Worm (Caenorhabditis elegans) whole organism, L1 larva: Measurements from ENCODE around the gene eif-2Bepsilon.

Experiments
- C04F5.9 ChIP-seq: sonication (generic microtip); optimal IDR thresholded peaks from 2 replicates; lab custom pipeline; 2016; ENCODE audit warnings: missing genetic modification characterization, missing compliant biosample characterization
- C16A3.4 ChIP-seq: fragments of 150-350 bp; optimal IDR thresholded peaks from 2 replicates; lab custom pipeline; 2014; ENCODE audit warnings: missing biosample characterization, missing genetic modification characterization
- C34B4.2 ChIP-seq: sonication (generic microtip); optimal IDR thresholded peaks from 2 replicates; lab custom pipeline; 2017; ENCODE audit warnings: mild to moderate bottlenecking, missing genetic modification characterization, missing compliant biosample characterization
- Y116A8C.19 ChIP-seq: sonication (generic microtip); optimal IDR thresholded peaks from 2 replicates; lab custom pipeline; 2016; ENCODE audit warnings: missing compliant biosample characterization, missing genetic modification characterization, borderline replicate concordance
- aha-1 ChIP-seq: fragments of 150-350 bp; optimal IDR thresholded peaks from 2 replicates; lab custom pipeline; 2014; ENCODE audit warnings: missing biosample characterization, missing genetic modification characterization
- alr-1 ChIP-seq: fragments of 200-800 bp; sonication (Bioruptor generic); optimal IDR thresholded peaks from 2 replicates; lab custom pipeline; 2018; ENCODE audit warnings: borderline replicate concordance, mild to moderate bottlenecking, missing genetic modification characterization, missing compliant biosample characterization
- aly-2 ChIP-seq: fragments of 150-350 bp; optimal IDR thresholded peaks from 2 replicates; lab custom pipeline; 2014; ENCODE audit warnings: missing biosample characterization, missing genetic modification characterization
- ama-1 ChIP-seq: fragments of 150-350 bp; optimal IDR thresholded peaks from 2 replicates; lab custom pipeline; 2014
- blmp-1 ChIP-seq: fragments of 150-350 bp; optimal IDR thresholded peaks from 2 replicates; lab custom pipeline; 2014; ENCODE audit warnings: missing biosample characterization, missing genetic modification characterization
- ceh-8 ChIP-seq: fragments of 200-800 bp; sonication (Bioruptor generic); optimal IDR thresholded peaks from 2 replicates; lab custom pipeline; 2018; ENCODE audit warnings: mild to moderate bottlenecking, missing genetic modification characterization, moderate library complexity, missing compliant biosample characterization
- ceh-88 ChIP-seq: fragments of 200-800 bp; sonication (Bioruptor generic); IDR thresholded peaks from 2 replicates; pipeline ENCODE4 v1.3.6; 2022; ENCODE audit warnings: missing genetic modification characterization, missing compliant biosample characterization
- ceh-90 ChIP-seq: sonication (generic microtip); optimal IDR thresholded peaks from 2 replicates; lab custom pipeline; 2016; ENCODE audit warnings: missing genetic modification characterization, missing compliant biosample characterization
- ces-1 ChIP-seq: fragments of 150-350 bp; optimal IDR thresholded peaks from 2 replicates; lab custom pipeline; 2014; ENCODE audit warnings: missing biosample characterization, missing genetic modification reagents, missing genetic modification characterization
- dpl-1 ChIP-seq, 3 experiments: fragments of 150-350 bp in 2 of 3; sonication (generic microtip) in 1 of 3; optimal IDR thresholded peaks; 2 replicates each; lab custom pipeline; 2014 to 2017; ENCODE audit warnings: missing biosample characterization in 3 of 3, missing genetic modification characterization in 3 of 3, missing genetic modification reagents in 3 of 3
- elt-3 ChIP-seq, 6 experiments: fragments of 150-350 bp in 1 of 6; sonication (generic microtip); optimal IDR thresholded peaks; 2 replicates each; lab custom pipeline; 2017 to 2018; ENCODE audit warnings: missing biosample characterization in 6 of 6, missing genetic modification characterization in 6 of 6, inconsistent platforms in 1 of 6
- ets-5 ChIP-seq: fragments of 200-800 bp; sonication (Bioruptor generic); IDR thresholded peaks from 2 replicates; pipeline ENCODE4 v1.3.6; 2022; ENCODE audit warnings: missing genetic modification characterization, missing compliant biosample characterization
- fkh-4 ChIP-seq: sonication (generic microtip); optimal IDR thresholded peaks from 2 replicates; lab custom pipeline; 2016; ENCODE audit warnings: missing compliant biosample characterization, missing genetic modification characterization, borderline replicate concordance
- fos-1 ChIP-seq: fragments of 150-350 bp; optimal IDR thresholded peaks from 2 replicates; lab custom pipeline; 2014; ENCODE audit warnings: missing biosample characterization, missing genetic modification characterization
- grh-1 ChIP-seq: fragments of 200-800 bp; sonication (Bioruptor generic); IDR thresholded peaks from 2 replicates; pipeline ENCODE4 v1.3.6; 2022; ENCODE audit warnings: missing genetic modification reagents, missing genetic modification characterization, missing compliant biosample characterization
- hlh-17 ChIP-seq: fragments of 200-800 bp; sonication (Bioruptor generic); optimal IDR thresholded peaks from 2 replicates; lab custom pipeline; 2018; ENCODE audit warnings: missing genetic modification characterization, mild to moderate bottlenecking, missing compliant biosample characterization, moderate library complexity, borderline replicate concordance
- hlh-4 ChIP-seq: sonication (generic microtip); optimal IDR thresholded peaks from 2 replicates; lab custom pipeline; 2016; ENCODE audit warnings: mild to moderate bottlenecking, missing genetic modification characterization, missing compliant biosample characterization
- hpl-2 ChIP-seq: fragments of 150-350 bp; optimal IDR thresholded peaks from 2 replicates; lab custom pipeline; 2014; ENCODE audit warnings: missing biosample characterization, missing genetic modification reagents, missing genetic modification characterization
- irx-1 ChIP-seq: sonication (generic microtip); optimal IDR thresholded peaks from 2 replicates; lab custom pipeline; 2016; ENCODE audit warnings: missing genetic modification characterization, missing compliant biosample characterization
- isw-1 ChIP-seq: fragments of 200-800 bp; sonication (Bioruptor generic); IDR thresholded peaks from 2 replicates; pipeline ENCODE4 v1.3.6; 2022; ENCODE audit warnings: missing genetic modification characterization, missing compliant biosample characterization
- jun-1 ChIP-seq: fragments of 150-350 bp; optimal IDR thresholded peaks from 2 replicates; lab custom pipeline; 2014; ENCODE audit warnings: missing biosample characterization, missing genetic modification reagents, missing genetic modification characterization
- lin-13 ChIP-seq: fragments of 150-350 bp; optimal IDR thresholded peaks from 2 replicates; lab custom pipeline; 2014; ENCODE audit warnings: missing biosample characterization, missing genetic modification reagents, missing genetic modification characterization
- lin-15B ChIP-seq: fragments of 150-350 bp; sonication (generic microtip); optimal IDR thresholded peaks from 3 replicates; lab custom pipeline; 2014; ENCODE audit warnings: missing biosample characterization, missing genetic modification characterization
- lin-39 ChIP-seq: fragments of 150-350 bp; optimal IDR thresholded peaks from 2 replicates; lab custom pipeline; 2014; ENCODE audit warnings: missing biosample characterization, missing genetic modification reagents, missing genetic modification characterization
- lir-3 ChIP-seq: sonication (generic microtip); optimal IDR thresholded peaks from 2 replicates; lab custom pipeline; 2016; ENCODE audit warnings: mild to moderate bottlenecking, missing genetic modification characterization, moderate library complexity, missing compliant biosample characterization; ENCODE audit not compliant: poor library complexity
- mab-9 ChIP-seq: fragments of 200-800 bp; sonication (Bioruptor generic); IDR thresholded peaks from 2 replicates; pipeline ENCODE4 v1.3.6; 2022; ENCODE audit warnings: missing genetic modification reagents, missing genetic modification characterization, missing compliant biosample characterization
- mdl-1 ChIP-seq, 2 experiments: fragments of 150-350 bp; optimal IDR thresholded peaks; 2 replicates each; lab custom pipeline; 2014 to 2017; ENCODE audit warnings: missing biosample characterization in 2 of 2, missing genetic modification characterization in 2 of 2, inconsistent platforms in 1 of 2
- mef-2 ChIP-seq: fragments of 150-350 bp; optimal IDR thresholded peaks from 2 replicates; lab custom pipeline; 2014; ENCODE audit warnings: missing biosample characterization, missing genetic modification characterization
- mep-1 ChIP-seq: fragments of 150-350 bp; optimal IDR thresholded peaks from 2 replicates; lab custom pipeline; 2014; ENCODE audit warnings: missing biosample characterization, missing genetic modification characterization
- nhr-237 ChIP-seq: fragments of 150-350 bp; optimal IDR thresholded peaks from 2 replicates; lab custom pipeline; 2014; ENCODE audit warnings: missing biosample characterization, missing genetic modification characterization
- nhr-28 ChIP-seq: fragments of 150-350 bp; optimal IDR thresholded peaks from 2 replicates; lab custom pipeline; 2014; ENCODE audit warnings: missing biosample characterization, missing genetic modification characterization
- nhr-47 ChIP-seq: sonication (generic microtip); optimal IDR thresholded peaks from 2 replicates; lab custom pipeline; 2016; ENCODE audit warnings: mild to moderate bottlenecking, missing genetic modification characterization, moderate library complexity, missing compliant biosample characterization
- nhr-71 ChIP-seq: sonication (generic microtip); optimal IDR thresholded peaks from 2 replicates; lab custom pipeline; 2016; ENCODE audit warnings: mild to moderate bottlenecking, missing genetic modification characterization, moderate library complexity, missing compliant biosample characterization
- nhr-77 ChIP-seq: fragments of 150-350 bp; optimal IDR thresholded peaks from 2 replicates; lab custom pipeline; 2014; ENCODE audit warnings: missing biosample characterization, missing genetic modification characterization
- nhr-85 ChIP-seq: sonication (generic microtip); peaks from one replicate; lab custom pipeline; 2016; ENCODE audit warnings: missing genetic modification characterization, inconsistent platforms, missing compliant biosample characterization
- nhr-90 ChIP-seq: sonication (generic microtip); optimal IDR thresholded peaks from 2 replicates; lab custom pipeline; 2016; ENCODE audit warnings: mild to moderate bottlenecking, missing genetic modification characterization, missing compliant biosample characterization; ENCODE audit not compliant: poor library complexity
- skn-1 ChIP-seq: fragments of 150-350 bp; optimal IDR thresholded peaks from 2 replicates; lab custom pipeline; 2014; ENCODE audit warnings: missing biosample characterization, missing genetic modification characterization
- snpc-4 ChIP-seq: fragments of 150-350 bp; optimal IDR thresholded peaks from 2 replicates; lab custom pipeline; 2014; ENCODE audit warnings: missing biosample characterization, missing genetic modification characterization
- sox-4 ChIP-seq: sonication (generic microtip); optimal IDR thresholded peaks from 2 replicates; lab custom pipeline; 2016; ENCODE audit warnings: missing genetic modification characterization, missing compliant biosample characterization
- sptf-1 ChIP-seq: fragments of 150-350 bp; optimal IDR thresholded peaks from 2 replicates; lab custom pipeline; 2014; ENCODE audit warnings: missing biosample characterization, missing genetic modification characterization
- sup-37 ChIP-seq: fragments of 200-800 bp; sonication (Bioruptor generic); optimal IDR thresholded peaks from 2 replicates; lab custom pipeline; 2018; ENCODE audit warnings: mild to moderate bottlenecking, missing genetic modification characterization, missing compliant biosample characterization
- swsn-7 ChIP-seq: sonication (generic microtip); optimal IDR thresholded peaks from 2 replicates; lab custom pipeline; 2016; ENCODE audit warnings: missing genetic modification characterization, missing compliant biosample characterization
- unc-130 ChIP-seq: fragments of 150-350 bp; optimal IDR thresholded peaks from 2 replicates; lab custom pipeline; 2017; ENCODE audit warnings: missing biosample characterization, missing genetic modification characterization, inconsistent platforms
- unc-30 ChIP-seq: sonication (generic microtip); optimal IDR thresholded peaks from 2 replicates; lab custom pipeline; 2017; ENCODE audit warnings: missing biosample characterization, missing genetic modification characterization
- unc-86 ChIP-seq: sonication (generic microtip); optimal IDR thresholded peaks from 2 replicates; lab custom pipeline; 2016; ENCODE audit warnings: missing genetic modification characterization, missing compliant biosample characterization
- unc-98 ChIP-seq: fragments of 200-800 bp; sonication (Bioruptor generic); IDR thresholded peaks from 2 replicates; pipeline ENCODE4 v1.3.6; 2022; ENCODE audit warnings: missing genetic modification characterization, missing compliant biosample characterization
- xbp-1 ChIP-seq: sonication (generic microtip); optimal IDR thresholded peaks from 2 replicates; lab custom pipeline; 2016; ENCODE audit warnings: missing genetic modification characterization, missing compliant biosample characterization
- zag-1 ChIP-seq: fragments of 150-350 bp; optimal IDR thresholded peaks from 2 replicates; lab custom pipeline; 2014; ENCODE audit warnings: missing biosample characterization, missing genetic modification characterization
- zip-4 ChIP-seq: fragments of 200-800 bp; sonication (Bioruptor generic); optimal IDR thresholded peaks from 2 replicates; lab custom pipeline; 2018; ENCODE audit warnings: mild to moderate bottlenecking, missing genetic modification characterization, moderate library complexity, missing compliant biosample characterization
- ztf-11 ChIP-seq, 2 experiments: sonication (generic microtip); optimal IDR thresholded peaks; 2 replicates each; lab custom pipeline; 2016 to 2017; ENCODE audit warnings: missing genetic modification characterization in 2 of 2, missing biosample characterization in 1 of 2, missing compliant biosample characterization in 1 of 2

The eif-2Bepsilon gene

DNA sequence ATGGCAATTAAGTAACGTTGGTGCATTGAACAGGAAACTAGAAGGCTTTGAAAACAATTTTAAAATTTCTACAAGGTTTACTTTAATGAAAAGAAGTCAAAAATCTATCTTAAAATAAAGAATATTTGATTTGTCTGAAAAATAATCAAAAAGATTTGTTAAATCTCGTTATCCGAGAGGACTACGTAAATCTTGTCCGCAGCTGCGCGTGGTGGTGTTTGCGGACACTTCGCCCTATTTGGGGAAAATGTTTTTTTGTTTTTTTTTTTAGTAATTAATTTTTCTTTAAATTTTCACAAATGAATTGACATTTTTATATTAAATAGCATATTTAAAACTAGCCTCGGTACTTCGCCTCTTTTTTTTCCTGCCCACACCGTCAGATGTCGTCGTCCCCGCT is 22.3 kb downstream of the eif-2Bepsilon start:
- TF ChIP-seq snpc-4 (tag; lab: Kevin White, UChicago), result no peak
- no peak for TF ChIP-seq hlh-17 (GFP tag; lab: Kevin White, UChicago)
- no peak for TF ChIP-seq mef-2 (tag; lab: Kevin White, UChicago)
- TF ChIP-seq alr-1 (tag; lab: Kevin White, UChicago), result no peak
- TF ChIP-seq fos-1 (tag; lab: Kevin White, UChicago), result no peak
- no peak for TF ChIP-seq sptf-1 (tag; lab: Kevin White, UChicago)
- no peak for TF ChIP-seq ama-1 (lab: Kevin White, UChicago)
- no peak for TF ChIP-seq ceh-90 (tag; lab: Kevin White, UChicago)
- no peak for TF ChIP-seq elt-3 (tag; optimal IDR thresholded peaks at IDR 0.05; lab: Kevin White, UChicago)
- TF ChIP-seq nhr-47 (tag; lab: Kevin White, UChicago), result no peak
- TF ChIP-seq mdl-1 (tag; optimal IDR thresholded peaks at IDR 0.05; lab: Kevin White, UChicago), result no peak
- TF ChIP-seq fkh-4, result no peak
- no peak for TF ChIP-seq aha-1 (tag; lab: Kevin White, UChicago)
- TF ChIP-seq ces-1, result no peak
- TF ChIP-seq ceh-88 (GFP tag; lab: Robert Waterston, UW), result peak; percentile 15; the same call in 1 of the 2 replicates
- no peak for TF ChIP-seq zip-4 (GFP tag; lab: Kevin White, UChicago)
- peak; percentile 71 for TF ChIP-seq nhr-85 (tag; lab: Kevin White, UChicago)
- no peak for TF ChIP-seq C34B4.2 (tag; lab: Kevin White, UChicago)
- TF ChIP-seq dpl-1 (GFP tag; optimal IDR thresholded peaks at IDR 0.05; lab: Kevin White, UChicago), result peak; percentile 33 to 58 (median 50)
- peak; percentile 18 for TF ChIP-seq lin-39 (tag; lab: Kevin White, UChicago)
- peak; percentile 53 for TF ChIP-seq C16A3.4 (tag; lab: Kevin White, UChicago)
- no peak for TF ChIP-seq ets-5 (GFP tag; lab: Robert Waterston, UW)
- TF ChIP-seq isw-1 (GFP tag; lab: Robert Waterston, UW), result peak; percentile 37
- TF ChIP-seq hpl-2 (GFP tag; lab: Kevin White, UChicago), result no peak
- no peak for TF ChIP-seq mab-9 (GFP tag; lab: Robert Waterston, UW)
- TF ChIP-seq ztf-11 (tag; optimal IDR thresholded peaks at IDR 0.05; lab: Kevin White, UChicago), result peak in 1 of 2 experiments; percentile 24
- no peak for TF ChIP-seq grh-1 (GFP tag; lab: Robert Waterston, UW)
- TF ChIP-seq aly-2, result no peak
- peak; percentile 50 for TF ChIP-seq unc-86
- TF ChIP-seq blmp-1, result no peak
- TF ChIP-seq Y116A8C.19 (tag; lab: Kevin White, UChicago), result no peak
- TF ChIP-seq nhr-90, result peak; percentile 17
- no peak for TF ChIP-seq skn-1 (tag; lab: Kevin White, UChicago)
- TF ChIP-seq nhr-71 (tag; lab: Kevin White, UChicago), result peak; percentile 76
- peak; percentile 1 for TF ChIP-seq irx-1 (tag; lab: Kevin White, UChicago)
- no peak for TF ChIP-seq zag-1 (tag; lab: Kevin White, UChicago)
- no peak for TF ChIP-seq nhr-28 (tag; lab: Kevin White, UChicago)
- no peak for TF ChIP-seq nhr-237 (tag; lab: Kevin White, UChicago)
- no peak for TF ChIP-seq unc-98 (GFP tag; lab: Robert Waterston, UW)
- TF ChIP-seq hlh-4 (tag; lab: Kevin White, UChicago), result no peak
- peak; percentile 5 for TF ChIP-seq lin-13 (GFP tag; lab: Kevin White, UChicago)
- peak; percentile 29 for TF ChIP-seq lin-15B (tag; lab: Kevin White, UChicago)
- no peak for TF ChIP-seq unc-30 (tag; lab: Kevin White, UChicago)
- TF ChIP-seq C04F5.9 (tag; lab: Kevin White, UChicago), result peak; percentile 4
- peak; percentile 46 for TF ChIP-seq xbp-1
- peak; percentile 67 for TF ChIP-seq swsn-7 (tag; lab: Kevin White, UChicago)
- no peak for TF ChIP-seq sup-37
- no peak for TF ChIP-seq lir-3 (tag; lab: Kevin White, UChicago)
- TF ChIP-seq jun-1 (tag; lab: Kevin White, UChicago), result no peak
- peak; percentile 63 for TF ChIP-seq unc-130
- TF ChIP-seq nhr-77 (tag; lab: Kevin White, UChicago), result no peak
- peak; percentile 76 for TF ChIP-seq mep-1 (tag; lab: Kevin White, UChicago)
- TF ChIP-seq ceh-8, result no peak
- TF ChIP-seq sox-4 (tag; lab: Kevin White, UChicago), result no peak
